Worm (Caenorhabditis elegans): Measurements from ENCODE around the gene ZK546.2.
"Not testable (repeated sequence)": the region's sequence is repeated elsewhere in the genome, so short reads cannot be mapped to it uniquely, and the experiment has no call there.

Gene ZK546.2

ce11 chrII:4945695-4946094, at the start of gene ZK546.2, which contains the start of gene gldi-11:
TSS of gene ZK546.2 (plus strand) at chrII:4946027.
TSS of gene gldi-11 (minus strand) at chrII:4945789.
- no peak for TF ChIP-seq elt-2 (tag; optimal IDR thresholded peaks at IDR 0.05)
- TF ChIP-seq eyg-1 (tag; optimal IDR thresholded peaks at IDR 0.05) = no peak
- no peak for TF ChIP-seq ref-2 (tag; optimal IDR thresholded peaks at IDR 0.05)
- no peak for TF ChIP-seq ztf-16 (tag; optimal IDR thresholded peaks at IDR 0.05)
- no peak for TF ChIP-seq unc-42 (tag; optimal IDR thresholded peaks at IDR 0.05)
- no peak for TF ChIP-seq ceh-9 (tag; optimal IDR thresholded peaks at IDR 0.05)
- no peak for TF ChIP-seq npax-4 (tag; optimal IDR thresholded peaks at IDR 0.05)
- TF ChIP-seq nfya-1 (tag; optimal IDR thresholded peaks at IDR 0.05) = no peak
- no peak for TF ChIP-seq nhr-11 (tag; optimal IDR thresholded peaks at IDR 0.05)
- no peak for TF ChIP-seq ceh-34 (tag; optimal IDR thresholded peaks at IDR 0.05)
- no peak for TF ChIP-seq K02D7.2 (tag; optimal IDR thresholded peaks at IDR 0.05)
- TF ChIP-seq fkh-6 (tag; optimal IDR thresholded peaks at IDR 0.05) = no peak
- no peak for TF ChIP-seq ama-1 (optimal IDR thresholded peaks at IDR 0.05)

DNA sequence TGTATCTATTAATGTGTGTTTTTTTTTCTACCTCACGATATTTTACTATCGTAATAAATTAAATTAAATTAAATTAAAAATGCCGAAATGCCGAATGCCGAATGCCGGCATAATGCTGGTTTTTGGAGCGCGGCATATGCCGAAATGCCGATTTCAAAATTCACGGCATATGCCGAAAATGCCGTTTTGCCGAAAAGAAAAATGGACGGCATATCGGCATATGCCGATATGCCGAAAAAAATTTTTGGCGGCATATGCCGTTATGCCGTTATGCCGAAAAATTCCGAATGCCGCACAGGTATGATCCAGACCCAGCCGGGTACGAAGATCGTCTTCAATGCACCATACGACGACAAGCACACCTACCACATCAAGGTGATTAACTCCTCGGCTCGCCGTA, 47.3 kb upstream of the ZK546.2 start, which contains the start of gene msp-32:
Gene msp-32 (plus strand): TSS at position 301 of the 400 bp plus-strand sequence.
- TF ChIP-seq hlh-15 (tag; optimal IDR thresholded peaks at IDR 0.05); hlh-30 (tag; optimal IDR thresholded peaks at IDR 0.05; ENCODE audit: insufficient read depth); ztf-16 (tag; optimal IDR thresholded peaks at IDR 0.05): not testable (repeated sequence)

ce11 chrII:4902035-4902434, 43.8 kb upstream of the ZK546.2 start, which contains the start of gene R05F9.9:
TSS of gene R05F9.9 (minus strand) at chrII:4902100.
- TF ChIP-seq pax-1 (tag; optimal IDR thresholded peaks at IDR 0.05) (no peak), elt-2 (tag; optimal IDR thresholded peaks at IDR 0.05) (peak; percentile 35), ceh-48 (tag; optimal IDR thresholded peaks at IDR 0.05) (peak; percentile 79)

DNA sequence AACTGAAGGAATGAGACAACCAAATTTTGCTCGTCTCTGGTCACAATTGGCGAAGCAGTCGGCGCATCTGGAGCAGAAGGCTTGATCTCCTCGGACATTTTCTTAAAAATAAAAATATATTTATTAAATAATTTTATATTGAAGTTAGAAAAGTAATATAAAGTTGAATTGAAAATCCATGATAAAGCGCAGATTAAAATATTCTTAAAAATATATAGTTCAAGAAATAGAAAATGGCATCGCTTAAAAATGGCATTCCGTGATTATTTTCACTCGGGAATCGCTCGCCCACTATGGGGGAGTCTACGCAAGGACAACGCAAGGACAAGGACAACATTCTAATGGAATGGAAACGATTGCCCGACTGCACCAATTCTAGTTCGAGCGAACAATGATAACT, 42.1 kb upstream of the ZK546.2 start, which contains the start of gene sgt-1:
Gene sgt-1 (minus strand): TSS at position 101 of the 400 bp plus-strand sequence.
- not testable (repeated sequence) for TF ChIP-seq K02D7.2, rnt-1, ceh-22 (tag; optimal IDR thresholded peaks at IDR 0.05)

DNA sequence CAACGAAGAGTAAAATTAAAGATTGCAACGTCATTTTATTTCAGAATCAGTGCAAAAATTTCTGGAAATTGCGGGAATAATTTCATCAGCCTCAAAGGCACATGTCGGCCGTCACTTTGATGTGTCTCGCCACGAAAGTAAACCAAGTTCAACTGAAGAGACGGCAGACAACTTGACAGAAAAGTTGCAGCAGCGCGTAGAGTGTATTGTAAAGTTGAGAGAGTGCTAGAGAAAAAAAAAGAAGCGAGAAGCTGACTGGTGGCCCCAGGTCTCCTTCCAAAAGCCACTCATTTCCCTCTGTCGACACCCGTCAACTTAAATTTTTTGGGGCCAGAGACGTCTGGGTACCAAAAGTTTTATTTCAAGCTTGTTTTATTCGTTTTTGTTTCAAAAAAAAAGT, 41.5 kb upstream of the ZK546.2 start:
- TF ChIP-seq nfya-1 (tag; optimal IDR thresholded peaks at IDR 0.05) (peak; percentile 87), pat-9 (tag; optimal IDR thresholded peaks at IDR 0.05) (no peak), elt-2 (tag; optimal IDR thresholded peaks at IDR 0.05) (peak; percentile 7), C08G9.2 (tag; optimal IDR thresholded peaks at IDR 0.05) (no peak), dmd-4 (tag; optimal IDR thresholded peaks at IDR 0.05; ENCODE audit: borderline replicate concordance) (no peak), lim-6 (tag; optimal IDR thresholded peaks at IDR 0.05) (no peak), unc-42 (tag; optimal IDR thresholded peaks at IDR 0.05) (peak; percentile 86), rnt-1 (tag; optimal IDR thresholded peaks at IDR 0.05) (peak; percentile 70), ceh-14 (tag; optimal IDR thresholded peaks at IDR 0.05) (no peak), pag-3 (tag; optimal IDR thresholded peaks at IDR 0.05; ENCODE audit: borderline replicate concordance) (no peak), fax-1 (tag; optimal IDR thresholded peaks at IDR 0.05) (no peak), fkh-10 (GFP tag; optimal IDR thresholded peaks at IDR 0.05) (no peak), ceh-48 (tag; optimal IDR thresholded peaks at IDR 0.05) (no peak), ttx-3 (tag; optimal IDR thresholded peaks at IDR 0.05) (no peak), che-1 (tag; optimal IDR thresholded peaks at IDR 0.05) (no peak), ceh-31 (tag; optimal IDR thresholded peaks at IDR 0.05) (peak; percentile 64), C38D4.7 (GFP tag; optimal IDR thresholded peaks at IDR 0.05) (no peak), ceh-9 (tag; optimal IDR thresholded peaks at IDR 0.05) (no peak), pha-2 (tag; optimal IDR thresholded peaks at IDR 0.05) (no peak), ztf-16 (tag; optimal IDR thresholded peaks at IDR 0.05) (no peak), ref-2 (tag; optimal IDR thresholded peaks at IDR 0.05) (no peak), tbx-7 (tag; optimal IDR thresholded peaks at IDR 0.05) (no peak), odd-2 (tag; optimal IDR thresholded peaks at IDR 0.05) (no peak), pha-4 (tag; optimal IDR thresholded peaks at IDR 0.05) (no peak), elt-4 (tag; optimal IDR thresholded peaks at IDR 0.05) (no peak), lin-11 (tag; optimal IDR thresholded peaks at IDR 0.05) (no peak), ceh-30 (tag; optimal IDR thresholded peaks at IDR 0.05) (peak; percentile 47), hlh-15 (tag; optimal IDR thresholded peaks at IDR 0.05) (no peak), Y22D7AL.16 (tag; optimal IDR thresholded peaks at IDR 0.05) (no peak), dve-1 (tag; optimal IDR thresholded peaks at IDR 0.05) (peak; percentile 44), hlh-30 (tag; optimal IDR thresholded peaks at IDR 0.05; ENCODE audit: insufficient read depth) (peak; percentile 56), zip-5 (tag; optimal IDR thresholded peaks at IDR 0.05) (no peak), ceh-19 (GFP tag; optimal IDR thresholded peaks at IDR 0.05) (no peak), mec-3 (tag; optimal IDR thresholded peaks at IDR 0.05; ENCODE audit: borderline replicate concordance) (no peak), ama-1 (optimal IDR thresholded peaks at IDR 0.05) (no peak)
